Fruit fly (Drosophila melanogaster) whole organism, embryonic: ENCODE data around the gene CG34107.
A peak's percentile ranks its signal among the peaks of the same experiment; 100 is the strongest.

Experiments used
- Adf1 ChIP-seq: fragments of 200-800 bp; sonication (Bioruptor generic); IDR thresholded peaks from 2 replicates; pipeline ENCODE4 v1.3.6; 2022; ENCODE audit warnings: missing biosample characterization, missing genetic modification characterization
- Atf6 ChIP-seq: fragments of 200-800 bp; sonication (Bioruptor generic); IDR thresholded peaks from 2 replicates; pipeline ENCODE4 v1.3.6; 2022; ENCODE audit warnings: missing biosample characterization, missing genetic modification characterization
- CG10366 ChIP-seq: fragments of 200-800 bp; sonication (Bioruptor generic); IDR thresholded peaks from 2 replicates; pipeline ENCODE4 v1.3.6; 2022; ENCODE audit warnings: missing biosample characterization, missing genetic modification characterization
- CG12071 ChIP-seq: fragments of 200-800 bp; sonication (Bioruptor generic); optimal IDR thresholded peaks from 3 replicates; lab custom pipeline; 2018; ENCODE audit warnings: missing biosample characterization, mild to moderate bottlenecking, missing genetic modification characterization
- CG12942 ChIP-seq: fragments of 200-800 bp; sonication (Bioruptor generic); optimal IDR thresholded peaks from 3 replicates; lab custom pipeline; 2016; ENCODE audit warnings: missing biosample characterization, missing genetic modification characterization
- CG13775 ChIP-seq: fragments of 200-800 bp; sonication (Bioruptor generic); optimal IDR thresholded peaks from 3 replicates; lab custom pipeline; 2017; ENCODE audit warnings: missing biosample characterization, mild to moderate bottlenecking, missing genetic modification characterization
- CG14710 ChIP-seq: fragments of 200-800 bp; sonication (Bioruptor generic); optimal IDR thresholded peaks from 3 replicates; lab custom pipeline; 2019; ENCODE audit warnings: missing biosample characterization, mild to moderate bottlenecking, missing genetic modification characterization, moderate library complexity
- CG14965 ChIP-seq: fragments of 200-800 bp; sonication (Bioruptor generic); optimal IDR thresholded peaks from 2 replicates; lab custom pipeline; 2016; ENCODE audit warnings: missing biosample characterization, missing genetic modification characterization, borderline replicate concordance
- CG15514 ChIP-seq: fragments of 200-800 bp; sonication (Bioruptor generic); optimal IDR thresholded peaks from 3 replicates; lab custom pipeline; 2017; ENCODE audit warnings: missing biosample characterization, missing genetic modification characterization, mild to moderate bottlenecking, moderate library complexity, missing genetic modification reagents
- CG1792 ChIP-seq: fragments of 200-800 bp; sonication (Bioruptor generic); optimal IDR thresholded peaks from 2 replicates; lab custom pipeline; 2016; ENCODE audit warnings: missing biosample characterization, missing genetic modification characterization
- CG18619 ChIP-seq: fragments of 200-800 bp; sonication (Bioruptor generic); optimal IDR thresholded peaks from 3 replicates; lab custom pipeline; 2017; ENCODE audit warnings: missing biosample characterization, mild to moderate bottlenecking, missing genetic modification characterization
- CG30403 ChIP-seq: fragments of 200-800 bp; sonication (Bioruptor generic); optimal IDR thresholded peaks from 3 replicates; lab custom pipeline; 2016; ENCODE audit warnings: missing biosample characterization, missing genetic modification characterization
- CG3726 ChIP-seq: fragments of 200-800 bp; sonication (Bioruptor generic); IDR thresholded peaks from 3 replicates; pipeline ENCODE4, ENCODE4 v1.3.6; 2022; ENCODE audit warnings: missing biosample characterization, missing genetic modification characterization
- CG6654 ChIP-seq: fragments of 200-800 bp; sonication (Bioruptor generic); optimal IDR thresholded peaks from 2 replicates; lab custom pipeline; 2017; ENCODE audit warnings: missing biosample characterization, mild to moderate bottlenecking, missing genetic modification characterization
- CG8290 ChIP-seq, 3 experiments: fragments of 200-800 bp; sonication (Bioruptor generic); optimal IDR thresholded peaks; 2 replicates each; lab custom pipeline; 2016 to 2019; ENCODE audit warnings: missing biosample characterization in 3 of 3, missing genetic modification characterization in 3 of 3, mild to moderate bottlenecking in 2 of 3, moderate library complexity in 1 of 3
- CG9609 ChIP-seq: fragments of 200-800 bp; sonication (Bioruptor generic); optimal IDR thresholded peaks from 3 replicates; lab custom pipeline; 2016; ENCODE audit warnings: missing biosample characterization, missing genetic modification characterization
- CG9817 ChIP-seq: fragments of 200-800 bp; sonication (Bioruptor generic); optimal IDR thresholded peaks from 2 replicates; lab custom pipeline; 2018; ENCODE audit warnings: missing biosample characterization, mild to moderate bottlenecking, missing genetic modification characterization, moderate library complexity
- CHES-1-like ChIP-seq: fragments of 200-800 bp; sonication (Bioruptor generic); optimal IDR thresholded peaks from 2 replicates; lab custom pipeline; 2016; ENCODE audit warnings: missing biosample characterization, missing genetic modification characterization
- CkIIα-i1 ChIP-seq: fragments of 200-800 bp; sonication (Bioruptor generic); IDR thresholded peaks from 2 replicates; pipeline ENCODE4 v1.3.6; 2022; ENCODE audit warnings: missing biosample characterization, missing genetic modification characterization
- Dbx ChIP-seq: fragments of 200-800 bp; sonication (Bioruptor generic); IDR thresholded peaks from 3 replicates; pipeline ENCODE4 v1.3.6; 2022; ENCODE audit warnings: missing biosample characterization, missing genetic modification characterization
- Dref ChIP-seq: fragments of 200-800 bp; sonication (Bioruptor generic); IDR thresholded peaks from 2 replicates; pipeline ENCODE4 v1.3.6; 2022; ENCODE audit warnings: missing biosample characterization, missing genetic modification characterization
- Eip74EF ChIP-seq, 2 experiments: fragments of 200-800 bp in 1 of 2; fragments of >200 bp in 1 of 2; sonication (Bioruptor generic) in 1 of 2; optimal IDR thresholded peaks; 2 replicates each; lab custom pipeline; 2017 to 2019; ENCODE audit warnings: missing biosample characterization in 2 of 2, missing genetic modification characterization in 2 of 2, mild to moderate bottlenecking in 1 of 2, moderate library complexity in 1 of 2
- Gug ChIP-seq: fragments of 200-800 bp; sonication (Bioruptor generic); IDR thresholded peaks from 4 replicates; pipeline ENCODE4 v1.3.6; 2022; ENCODE audit warnings: missing biosample characterization, missing genetic modification characterization
- H2.0 ChIP-seq: fragments of 200-800 bp; sonication (Bioruptor generic); IDR thresholded peaks from 2 replicates; pipeline ENCODE4 v1.3.6; 2022; ENCODE audit warnings: missing biosample characterization, missing genetic modification characterization
- HmgD ChIP-seq: fragments of 200-800 bp; sonication (Bioruptor generic); optimal IDR thresholded peaks from 3 replicates; lab custom pipeline; 2016; ENCODE audit warnings: missing biosample characterization, missing genetic modification characterization
- Hsf ChIP-seq: fragments of 200-800 bp; sonication (Bioruptor generic); optimal IDR thresholded peaks from 3 replicates; lab custom pipeline; 2016; ENCODE audit warnings: missing biosample characterization, missing genetic modification characterization
- MBD-R2 ChIP-seq: fragments of 200-800 bp; sonication (Bioruptor generic); IDR thresholded peaks from 2 replicates; pipeline ENCODE4 v1.3.6; 2022; ENCODE audit warnings: missing biosample characterization, missing genetic modification characterization
- MTF-1 ChIP-seq: fragments of 200-800 bp; sonication (Bioruptor generic); optimal IDR thresholded peaks from 2 replicates; lab custom pipeline; 2018; ENCODE audit warnings: missing biosample characterization, mild to moderate bottlenecking, missing genetic modification characterization, borderline replicate concordance
- Max ChIP-seq: fragments of 200-800 bp; sonication (Bioruptor generic); optimal IDR thresholded peaks from 2 replicates; lab custom pipeline; 2016; ENCODE audit warnings: missing biosample characterization, mild to moderate bottlenecking, missing genetic modification characterization
- Ravus ChIP-seq: fragments of 200-800 bp; sonication (Bioruptor generic); IDR thresholded peaks from 2 replicates; pipeline ENCODE4 v1.3.6; 2022; ENCODE audit warnings: missing biosample characterization, missing genetic modification characterization
- Side ChIP-seq: fragments of 200-800 bp; sonication (Bioruptor generic); optimal IDR thresholded peaks from 2 replicates; lab custom pipeline; 2016; ENCODE audit warnings: missing biosample characterization, missing genetic modification characterization
- Ssrp ChIP-seq: fragments of 200-800 bp; sonication (Bioruptor generic); optimal IDR thresholded peaks from 2 replicates; lab custom pipeline; 2018; ENCODE audit warnings: missing biosample characterization, mild to moderate bottlenecking, missing genetic modification characterization, moderate library complexity
- Vsx1 ChIP-seq: fragments of 200-800 bp; sonication (Bioruptor generic); optimal IDR thresholded peaks from 2 replicates; lab custom pipeline; 2017; ENCODE audit warnings: missing biosample characterization, mild to moderate bottlenecking, missing genetic modification characterization, missing genetic modification reagents
- ap ChIP-seq: fragments of 200-800 bp; sonication (Bioruptor generic); IDR thresholded peaks from 2 replicates; pipeline ENCODE4 v1.3.6; 2022; ENCODE audit warnings: missing biosample characterization, missing genetic modification characterization
- chinmo ChIP-seq: fragments of 200-800 bp; sonication (Bioruptor generic); IDR thresholded peaks from 4 replicates; pipeline ENCODE4 v1.3.6; 2022; ENCODE audit warnings: missing biosample characterization, missing genetic modification characterization; ENCODE audit not compliant: partially characterized antibody
- danr ChIP-seq: fragments of 200-800 bp; sonication (Bioruptor generic); IDR thresholded peaks from 2 replicates; pipeline ENCODE4 v1.3.6; 2022; ENCODE audit warnings: missing biosample characterization, missing genetic modification characterization
- eve ChIP-seq, 2 experiments: fragments of >200 bp; optimal IDR thresholded peaks; 2 replicates each; lab custom pipeline; 2017; ENCODE audit warnings: missing biosample characterization in 2 of 2, missing genetic modification characterization in 2 of 2
- her ChIP-seq: fragments of 200-800 bp; sonication (Bioruptor generic); optimal IDR thresholded peaks from 2 replicates; lab custom pipeline; 2016; ENCODE audit warnings: missing biosample characterization, missing genetic modification characterization
- lmd ChIP-seq: fragments of 200-800 bp; sonication (Bioruptor generic); IDR thresholded peaks from 2 replicates; pipeline ENCODE4 v1.3.6; 2022; ENCODE audit warnings: missing biosample characterization, missing genetic modification characterization
- odd ChIP-seq: fragments of 200-800 bp; sonication (Bioruptor generic); optimal IDR thresholded peaks from 2 replicates; lab custom pipeline; 2017; ENCODE audit warnings: missing biosample characterization, mild to moderate bottlenecking, missing genetic modification characterization
- pho ChIP-seq: fragments of 200-800 bp; sonication (Bioruptor generic); optimal IDR thresholded peaks from 2 replicates; lab custom pipeline; 2016; ENCODE audit warnings: missing biosample characterization, missing genetic modification characterization
- phol ChIP-seq: fragments of 200-800 bp; sonication (Bioruptor generic); optimal IDR thresholded peaks from 3 replicates; lab custom pipeline; 2018; ENCODE audit warnings: missing biosample characterization, mild to moderate bottlenecking, missing genetic modification characterization, moderate library complexity
- pros ChIP-seq: fragments of 200-800 bp; sonication (Bioruptor generic); optimal IDR thresholded peaks from 3 replicates; lab custom pipeline; 2019; ENCODE audit warnings: missing biosample characterization, mild to moderate bottlenecking, missing genetic modification characterization, moderate library complexity
- repo ChIP-seq: fragments of 200-800 bp; sonication (Bioruptor generic); optimal IDR thresholded peaks from 2 replicates; lab custom pipeline; 2016; ENCODE audit warnings: missing biosample characterization, missing genetic modification characterization
- sr ChIP-seq: fragments of 200-800 bp; sonication (Bioruptor generic); IDR thresholded peaks from 3 replicates; pipeline ENCODE4 v1.3.6; 2022; ENCODE audit warnings: missing biosample characterization, missing genetic modification characterization
- ssp ChIP-seq: fragments of 200-800 bp; sonication (Bioruptor generic); IDR thresholded peaks from 2 replicates; pipeline ENCODE4 v1.3.6; 2022; ENCODE audit warnings: missing biosample characterization, missing genetic modification characterization
- tin ChIP-seq: fragments of 200-800 bp; sonication (Bioruptor generic); optimal IDR thresholded peaks from 3 replicates; lab custom pipeline; 2016; ENCODE audit warnings: missing biosample characterization, missing genetic modification characterization
- tll ChIP-seq, 2 experiments: fragments of 200-800 bp in 1 of 2; fragments of >200 bp in 1 of 2; sonication (Bioruptor generic) in 1 of 2; optimal IDR thresholded peaks; 2 replicates each; lab custom pipeline; 2017 to 2019; ENCODE audit warnings: missing biosample characterization in 2 of 2, missing genetic modification characterization in 2 of 2, mild to moderate bottlenecking in 1 of 2, moderate library complexity in 1 of 2
- ttk ChIP-seq: fragments of 200-800 bp; sonication (Bioruptor generic); IDR thresholded peaks from 2 replicates; pipeline ENCODE4 v2.1.2; 2022; ENCODE audit warnings: missing biosample characterization, missing genetic modification characterization
- tup ChIP-seq: fragments of 200-800 bp; sonication (Bioruptor generic); optimal IDR thresholded peaks from 2 replicates; lab custom pipeline; 2016; ENCODE audit warnings: missing biosample characterization, mild to moderate bottlenecking, missing genetic modification characterization, moderate library complexity
- usp ChIP-seq: fragments of >200 bp; optimal IDR thresholded peaks from 2 replicates; lab custom pipeline; 2017; ENCODE audit warnings: missing biosample characterization, missing genetic modification characterization

Gene CG34107

DNA sequence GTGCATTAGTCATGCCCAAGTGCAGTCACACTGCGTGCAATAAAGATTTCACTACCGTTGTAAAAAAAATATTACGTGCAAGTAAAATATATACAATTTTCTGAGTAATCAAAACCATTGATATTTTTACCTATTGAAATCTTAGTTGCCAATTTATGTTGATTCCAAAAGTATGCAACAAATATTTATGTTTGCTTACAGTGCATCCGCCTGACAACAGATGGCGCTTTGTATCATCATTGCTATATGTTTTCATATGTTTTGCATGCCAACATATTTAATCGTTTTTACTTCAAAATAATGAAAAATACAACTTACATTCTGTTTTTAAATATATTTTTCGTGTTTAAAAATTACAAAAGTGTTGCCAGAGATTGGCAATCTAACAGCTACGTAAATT lies 21.2 kb upstream of the CG34107 start (continued):
- TF ChIP-seq CG30403 (GFP tag; lab: Kevin White, UChicago) = peak; percentile 16
- TF ChIP-seq ap (GFP tag; lab: Robert Waterston, UW) = no peak
- TF ChIP-seq Hsf = peak; percentile 49
- TF ChIP-seq CG18619 = peak; percentile 8
- TF ChIP-seq CG12071 (GFP tag; lab: Kevin White, UChicago) = peak; percentile 33
- TF ChIP-seq CG3726 (GFP tag; lab: Robert Waterston, UW) = no peak
- no peak for TF ChIP-seq sr (GFP tag; lab: Robert Waterston, UW)
- TF ChIP-seq Side (GFP tag; lab: Kevin White, UChicago) = peak; percentile 45
- no peak for TF ChIP-seq Adf1 (GFP tag; lab: Robert Waterston, UW)
- no peak for TF ChIP-seq CG12942 (GFP tag; lab: Kevin White, UChicago)
- TF ChIP-seq CG9817 (tag; lab: Kevin White, UChicago) = no peak
- no peak for TF ChIP-seq CG1792 (GFP tag; lab: Kevin White, UChicago)
- peak; percentile 43 for TF ChIP-seq phol (tag; lab: Kevin White, UChicago)
- no peak for TF ChIP-seq HmgD (GFP tag; lab: Kevin White, UChicago)
- TF ChIP-seq CG14710 (tag; lab: Kevin White, UChicago) = peak; percentile 45
- TF ChIP-seq Gug = no peak
- TF ChIP-seq Ravus (GFP tag; lab: Robert Waterston, UW) = no peak
- no peak for TF ChIP-seq CkIIα-i1 (GFP tag; lab: Robert Waterston, UW)
- no peak for TF ChIP-seq tll (GFP tag; optimal IDR thresholded peaks at IDR 0.05; lab: Kevin White, UChicago)
- no peak for TF ChIP-seq Max (GFP tag; lab: Kevin White, UChicago)
- TF ChIP-seq CG14965 (GFP tag; lab: Kevin White, UChicago) = peak; percentile 98
- no peak for TF ChIP-seq CG10366 (GFP tag; lab: Robert Waterston, UW)
- TF ChIP-seq CG6654 (GFP tag; lab: Kevin White, UChicago) = no peak
- TF ChIP-seq repo (GFP tag; lab: Kevin White, UChicago) = no peak
- TF ChIP-seq her (GFP tag; lab: Kevin White, UChicago) = no peak
- no peak for TF ChIP-seq MBD-R2 (GFP tag; lab: Robert Waterston, UW)
- TF ChIP-seq pho (GFP tag; lab: Kevin White, UChicago) = no peak
- no peak for TF ChIP-seq CG13775 (GFP tag; lab: Kevin White, UChicago)
- peak; percentile 23 for TF ChIP-seq MTF-1 (GFP tag; lab: Kevin White, UChicago)
- TF ChIP-seq ssp (GFP tag; lab: Robert Waterston, UW) = no peak
- TF ChIP-seq tin (GFP tag; lab: Kevin White, UChicago) = peak; percentile 41
- no peak for TF ChIP-seq usp
- no peak for TF ChIP-seq pros (GFP tag; lab: Kevin White, UChicago)
- TF ChIP-seq H2.0 (GFP tag; lab: Robert Waterston, UW) = no peak
- TF ChIP-seq eve (GFP tag; optimal IDR thresholded peaks at IDR 0.05; lab: Kevin White, UChicago) = peak in 1 of 2 experiments; percentile 55
- no peak for TF ChIP-seq Dref
- TF ChIP-seq Eip74EF (GFP tag; optimal IDR thresholded peaks at IDR 0.05; lab: Kevin White, UChicago) = no peak
- TF ChIP-seq ttk (GFP tag; lab: Robert Waterston, UW) = no peak
- no peak for TF ChIP-seq Atf6 (GFP tag; lab: Robert Waterston, UW)
- TF ChIP-seq Dbx (GFP tag; lab: Robert Waterston, UW) = no peak; the same call in 2 of the 3 replicates
- peak; percentile 14 for TF ChIP-seq CG8290 (GFP tag; optimal IDR thresholded peaks at IDR 0.05; lab: Kevin White, UChicago)
- peak in 1 of 2 experiments; percentile 26 for TF ChIP-seq CG8290 (tag; optimal IDR thresholded peaks at IDR 0.05; lab: Kevin White, UChicago)
- no peak for TF ChIP-seq chinmo (GFP tag; lab: Robert Waterston, UW)
- no peak for TF ChIP-seq Ssrp (tag; lab: Kevin White, UChicago)
- TF ChIP-seq CG15514 (GFP tag; lab: Kevin White, UChicago) = no peak
- no peak for TF ChIP-seq danr (GFP tag; lab: Robert Waterston, UW)
- TF ChIP-seq Vsx1 (GFP tag; lab: Kevin White, UChicago) = no peak
- TF ChIP-seq odd (GFP tag; lab: Kevin White, UChicago) = no peak
- no peak for TF ChIP-seq CHES-1-like
- TF ChIP-seq tup (GFP tag; lab: Kevin White, UChicago) = no peak
- TF ChIP-seq CG9609 (GFP tag; lab: Kevin White, UChicago) = no peak
- no peak; the same call in 1 of the 2 replicates for TF ChIP-seq lmd (GFP tag; lab: Robert Waterston, UW)
